Worm (Caenorhabditis elegans) whole organism, mixed stage, embryonic: Measurements from ENCODE around the gene T25B9.8.

Experiments
- M03D4.4 ChIP-seq: sonication (generic microtip); optimal IDR thresholded peaks from 2 replicates; lab custom pipeline; 2017; ENCODE audit warnings: mild to moderate bottlenecking, missing genetic modification characterization, missing compliant biosample characterization
- bed-3 ChIP-seq: fragments of 200-800 bp; sonication (Bioruptor generic); optimal IDR thresholded peaks from 3 replicates; lab custom pipeline; 2018; ENCODE audit warnings: mild to moderate bottlenecking, missing genetic modification characterization, moderate library complexity, missing compliant biosample characterization
- ceh-43 ChIP-seq: fragments of 200-800 bp; sonication (Bioruptor generic); optimal IDR thresholded peaks from 2 replicates; lab custom pipeline; 2018; ENCODE audit warnings: mild to moderate bottlenecking, missing genetic modification characterization, moderate library complexity, missing compliant biosample characterization
- ceh-83 ChIP-seq: fragments of 200-800 bp; sonication (Bioruptor generic); optimal IDR thresholded peaks from 2 replicates; lab custom pipeline; 2018; ENCODE audit warnings: mild to moderate bottlenecking, missing genetic modification characterization, missing compliant biosample characterization
- ces-1 ChIP-seq: fragments of 150-350 bp; optimal IDR thresholded peaks from 2 replicates; lab custom pipeline; 2014; ENCODE audit warnings: missing biosample characterization, missing genetic modification reagents, missing genetic modification characterization
- cnd-1 ChIP-seq: fragments of 200-800 bp; sonication (Bioruptor generic); optimal IDR thresholded peaks from 2 replicates; lab custom pipeline; 2018; ENCODE audit warnings: mild to moderate bottlenecking, missing genetic modification characterization, missing compliant biosample characterization
- drap-1 ChIP-seq: fragments of 200-800 bp; sonication (Bioruptor generic); optimal IDR thresholded peaks from 3 replicates; lab custom pipeline; 2018; ENCODE audit warnings: mild to moderate bottlenecking, missing genetic modification characterization, missing compliant biosample characterization
- elt-1 ChIP-seq: sonication (generic microtip); optimal IDR thresholded peaks from 2 replicates; lab custom pipeline; 2017; ENCODE audit warnings: missing genetic modification characterization, mild to moderate bottlenecking, missing compliant biosample characterization, antibody characterized with exemption, moderate library complexity, borderline replicate concordance; ENCODE audit not compliant: insufficient read depth
- elt-3 ChIP-seq: fragments of 150-350 bp; optimal IDR thresholded peaks from 2 replicates; lab custom pipeline; 2014; ENCODE audit warnings: missing biosample characterization, missing genetic modification characterization
- flh-1 ChIP-seq: fragments of 200-800 bp; sonication (Bioruptor generic); optimal IDR thresholded peaks from 2 replicates; lab custom pipeline; 2018; ENCODE audit warnings: mild to moderate bottlenecking, missing genetic modification characterization, moderate library complexity, missing compliant biosample characterization
- ham-2 ChIP-seq: fragments of 200-800 bp; sonication (Bioruptor generic); optimal IDR thresholded peaks from 2 replicates; lab custom pipeline; 2018; ENCODE audit warnings: mild to moderate bottlenecking, missing genetic modification characterization, missing compliant biosample characterization
- hlh-1 ChIP-seq: fragments of 150-350 bp; optimal IDR thresholded peaks from 2 replicates; lab custom pipeline; 2014; ENCODE audit warnings: missing biosample characterization, missing genetic modification reagents, missing genetic modification characterization
- lin-13 ChIP-seq: fragments of 150-350 bp; optimal IDR thresholded peaks from 2 replicates; lab custom pipeline; 2014; ENCODE audit warnings: missing biosample characterization, missing genetic modification characterization
- mab-5 ChIP-seq: fragments of 150-350 bp; optimal IDR thresholded peaks from 2 replicates; lab custom pipeline; 2014; ENCODE audit warnings: missing biosample characterization, missing genetic modification characterization
- mep-1 ChIP-seq: fragments of 150-350 bp; optimal IDR thresholded peaks from 2 replicates; lab custom pipeline; 2017; ENCODE audit warnings: missing biosample characterization, missing genetic modification reagents, missing genetic modification characterization, inconsistent platforms
- mls-2 ChIP-seq: sonication (generic microtip); optimal IDR thresholded peaks from 2 replicates; lab custom pipeline; 2016; ENCODE audit warnings: mild to moderate bottlenecking, missing genetic modification characterization, moderate library complexity, missing compliant biosample characterization
- nhr-12 ChIP-seq: fragments of 150-350 bp; optimal IDR thresholded peaks from 2 replicates; lab custom pipeline; 2014; ENCODE audit warnings: missing biosample characterization, missing genetic modification characterization
- nhr-2 ChIP-seq: fragments of 150-350 bp; optimal IDR thresholded peaks from 2 replicates; lab custom pipeline; 2014; ENCODE audit warnings: missing biosample characterization, missing genetic modification characterization
- nhr-237 ChIP-seq: fragments of 150-350 bp; optimal IDR thresholded peaks from 2 replicates; lab custom pipeline; 2014; ENCODE audit warnings: missing biosample characterization, missing genetic modification characterization
- nhr-28 ChIP-seq: fragments of 150-350 bp; optimal IDR thresholded peaks from 2 replicates; lab custom pipeline; 2014; ENCODE audit warnings: missing biosample characterization, missing genetic modification characterization
- nhr-76 ChIP-seq: sonication (generic microtip); optimal IDR thresholded peaks from 2 replicates; lab custom pipeline; 2017; ENCODE audit warnings: missing biosample characterization, missing genetic modification characterization
- pha-4 ChIP-seq: fragments of 150-350 bp; optimal IDR thresholded peaks from 2 replicates; lab custom pipeline; 2018; ENCODE audit warnings: missing biosample characterization, missing genetic modification reagents, missing genetic modification characterization
- sem-2 ChIP-seq: fragments of 200-800 bp; sonication (Bioruptor generic); optimal IDR thresholded peaks from 2 replicates; lab custom pipeline; 2018; ENCODE audit warnings: mild to moderate bottlenecking, missing genetic modification characterization, missing compliant biosample characterization
- snpc-4 ChIP-seq: fragments of 150-350 bp; optimal IDR thresholded peaks from 2 replicates; lab custom pipeline; 2014; ENCODE audit warnings: missing biosample characterization, missing genetic modification characterization
- sptf-1 ChIP-seq: sonication (generic microtip); optimal IDR thresholded peaks from 2 replicates; lab custom pipeline; 2017; ENCODE audit warnings: mild to moderate bottlenecking, missing genetic modification characterization, moderate library complexity, missing compliant biosample characterization
- tbx-8 ChIP-seq: fragments of 200-800 bp; sonication (Bioruptor generic); optimal IDR thresholded peaks from 2 replicates; lab custom pipeline; 2018; ENCODE audit warnings: mild to moderate bottlenecking, missing genetic modification characterization, moderate library complexity, missing compliant biosample characterization
- unc-120 ChIP-seq: sonication (generic microtip); optimal IDR thresholded peaks from 2 replicates; lab custom pipeline; 2017; ENCODE audit warnings: missing genetic modification characterization, missing compliant biosample characterization; ENCODE audit not compliant: poor library complexity, severe bottlenecking
- unc-39 ChIP-seq: fragments of 150-350 bp; optimal IDR thresholded peaks from 2 replicates; lab custom pipeline; 2014; ENCODE audit warnings: missing biosample characterization, missing genetic modification characterization
- unc-62 ChIP-seq: fragments of 150-350 bp; optimal IDR thresholded peaks from 2 replicates; lab custom pipeline; 2014; ENCODE audit warnings: missing biosample characterization, missing genetic modification reagents, missing genetic modification characterization
- zip-8 ChIP-seq: fragments of 150-350 bp; optimal IDR thresholded peaks from 2 replicates; lab custom pipeline; 2014; ENCODE audit warnings: missing biosample characterization, missing genetic modification characterization

The T25B9.8 gene

DNA sequence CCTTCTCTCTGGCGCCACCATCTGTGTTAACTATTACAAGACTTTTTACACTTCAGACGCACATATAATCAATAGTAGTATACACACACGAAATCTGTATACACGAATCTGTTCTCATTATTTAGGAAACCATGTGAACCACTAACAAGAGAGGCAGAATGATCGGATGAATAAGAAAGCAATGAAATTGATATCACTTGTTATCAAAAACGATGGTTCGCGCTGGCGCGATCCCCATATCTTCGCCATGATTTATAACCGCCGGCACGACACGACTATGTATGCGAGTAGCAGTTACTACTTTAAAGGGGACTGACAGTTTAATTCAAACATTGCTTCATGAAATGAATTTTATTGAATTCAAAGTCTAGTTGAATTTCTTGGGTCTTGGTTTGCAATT, 13.3 kb upstream of the T25B9.8 start:
- TF ChIP-seq sptf-1 (tag; lab: Kevin White, UChicago) (no peak), nhr-2 (tag; lab: Kevin White, UChicago) (no peak), elt-1 (tag; lab: Kevin White, UChicago) (no peak), nhr-237 (tag; lab: Kevin White, UChicago) (no peak), bed-3 (GFP tag; lab: Kevin White, UChicago) (no peak), sem-2 (GFP tag; lab: Kevin White, UChicago) (no peak), snpc-4 (tag; lab: Kevin White, UChicago) (no peak), ham-2 (GFP tag; lab: Kevin White, UChicago) (no peak), unc-62 (GFP tag; lab: Kevin White, UChicago) (no peak), M03D4.4 (no peak), nhr-12 (tag; lab: Kevin White, UChicago) (no peak), nhr-28 (no peak), mep-1 (no peak)

- TF ChIP-seq cnd-1 (tag; lab: Kevin White, UChicago): no peak
- TF ChIP-seq sem-2 (GFP tag; lab: Kevin White, UChicago): no peak
- TF ChIP-seq mab-5 (tag; lab: Kevin White, UChicago): no peak
- no peak for TF ChIP-seq ceh-43 (GFP tag; lab: Kevin White, UChicago)
- no peak for TF ChIP-seq snpc-4 (tag; lab: Kevin White, UChicago)
Measured at ce11 chrIV:10780583-10780982, 12.6 kb upstream of the T25B9.8 start, which contains the start of gene swt-3. Gene swt-3, minus strand, starts transcription at chrIV:10780683.

ce11 chrIV:10779328-10779727, 11.3 kb upstream of the T25B9.8 start:
- TF ChIP-seq mls-2 (tag; lab: Kevin White, UChicago) (no peak), nhr-76 (tag; lab: Kevin White, UChicago) (no peak), pha-4 (tag; lab: Kevin White, UChicago) (no peak), drap-1 (GFP tag; lab: Kevin White, UChicago) (no peak), elt-1 (tag; lab: Kevin White, UChicago) (no peak), flh-1 (no peak), tbx-8 (GFP tag; lab: Kevin White, UChicago) (no peak), sem-2 (GFP tag; lab: Kevin White, UChicago) (no peak), nhr-28 (no peak), unc-39 (tag; lab: Kevin White, UChicago) (no peak), mab-5 (tag; lab: Kevin White, UChicago) (no peak)
- TF ChIP-seq, all 35 proteins: peak for 0

DNA sequence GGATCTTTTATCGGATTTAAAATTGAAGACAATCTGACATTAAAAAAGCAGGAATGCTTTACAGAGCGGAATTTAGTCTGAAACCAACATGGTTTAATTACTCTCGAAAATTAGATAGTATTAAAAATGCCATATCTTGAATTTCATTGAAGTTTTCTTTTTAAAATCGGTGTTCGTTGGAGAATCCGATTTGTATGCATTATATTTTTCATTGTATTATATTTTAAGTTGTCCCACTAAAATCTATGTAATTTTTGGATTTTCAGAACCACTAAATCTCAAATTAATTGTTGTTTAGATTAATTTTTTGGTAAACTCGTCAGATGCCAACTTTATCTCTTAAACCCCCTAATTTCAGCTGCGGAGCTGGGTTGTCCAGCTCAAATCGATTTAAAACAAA, 10.6 kb upstream of the T25B9.8 start:
- no peak for TF ChIP-seq elt-3 (tag; lab: Kevin White, UChicago)

ce11 chrIV:10777600-10777999, 9.6 kb upstream of the T25B9.8 start:
- no peak for TF ChIP-seq lin-13 (tag; lab: Kevin White, UChicago)
- peak; percentile 99 for TF ChIP-seq zip-8 (tag; lab: Kevin White, UChicago)

DNA sequence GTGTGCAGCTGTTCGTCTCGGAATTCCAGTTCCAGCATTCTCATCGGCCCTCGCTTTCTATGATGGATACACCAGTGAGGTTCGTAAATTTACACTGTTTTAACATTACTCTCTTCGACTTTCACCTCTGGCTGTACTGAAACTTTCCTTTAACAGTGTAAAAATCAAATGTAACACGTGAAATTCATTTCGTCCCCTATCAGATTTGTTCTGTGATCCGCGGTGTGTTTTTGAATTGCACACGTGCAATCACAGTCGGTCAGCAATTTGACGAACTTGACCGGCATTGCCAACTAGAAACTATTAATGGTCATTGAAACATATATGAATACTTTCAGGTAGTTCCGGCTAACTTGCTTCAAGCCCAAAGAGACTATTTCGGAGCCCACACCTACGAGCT, 9.1 kb upstream of the T25B9.8 start:
- TF ChIP-seq bed-3 (GFP tag; lab: Kevin White, UChicago) (no peak), nhr-12 (tag; lab: Kevin White, UChicago) (no peak), nhr-76 (tag; lab: Kevin White, UChicago) (no peak), unc-62 (GFP tag; lab: Kevin White, UChicago) (no peak), mab-5 (tag; lab: Kevin White, UChicago) (no peak), cnd-1 (tag; lab: Kevin White, UChicago) (no peak)

DNA sequence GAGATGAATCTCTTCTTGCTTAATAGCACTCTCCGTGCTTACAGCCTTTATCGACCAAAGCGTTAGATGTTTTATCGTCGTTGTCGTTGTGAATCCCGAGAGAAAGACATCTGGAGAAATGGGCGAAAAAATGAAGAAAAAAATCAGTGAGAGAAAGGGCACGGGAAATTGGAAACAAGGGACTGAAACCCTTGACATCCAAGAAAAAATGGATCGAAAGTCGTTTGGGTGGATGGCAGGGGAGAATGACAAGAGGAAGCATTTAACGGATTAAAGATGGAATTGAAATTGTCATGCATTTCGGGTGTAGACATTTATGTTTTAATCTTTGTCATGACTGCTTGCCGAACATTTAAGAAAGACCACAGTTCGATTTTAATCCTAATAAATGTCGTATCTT, 5.8 kb upstream of the T25B9.8 start, which contains the start of gene inpp-1:
TSS of gene inpp-1 (minus strand) at position 101 of the 400 bp plus-strand sequence.
- TF ChIP-seq M03D4.4 (no peak), mab-5 (tag; lab: Kevin White, UChicago) (no peak), lin-13 (tag; lab: Kevin White, UChicago) (no peak), ceh-83 (GFP tag; lab: Kevin White, UChicago) (no peak), mep-1 (no peak), sptf-1 (tag; lab: Kevin White, UChicago) (no peak), nhr-12 (tag; lab: Kevin White, UChicago) (no peak), ceh-43 (GFP tag; lab: Kevin White, UChicago) (no peak), pha-4 (tag; lab: Kevin White, UChicago) (no peak), hlh-1 (tag; lab: Kevin White, UChicago) (no peak), unc-120 (tag; lab: Kevin White, UChicago) (no peak), nhr-28 (no peak), mls-2 (tag; lab: Kevin White, UChicago) (no peak), tbx-8 (GFP tag; lab: Kevin White, UChicago) (no peak), drap-1 (GFP tag; lab: Kevin White, UChicago) (no peak), nhr-237 (tag; lab: Kevin White, UChicago) (no peak), ces-1 (GFP tag; lab: Kevin White, UChicago) (no peak), snpc-4 (tag; lab: Kevin White, UChicago) (no peak), nhr-2 (tag; lab: Kevin White, UChicago) (no peak)
